Worm (Caenorhabditis elegans): ENCODE results near the gene F14F9.5.

Gene F14F9.5

DNA sequence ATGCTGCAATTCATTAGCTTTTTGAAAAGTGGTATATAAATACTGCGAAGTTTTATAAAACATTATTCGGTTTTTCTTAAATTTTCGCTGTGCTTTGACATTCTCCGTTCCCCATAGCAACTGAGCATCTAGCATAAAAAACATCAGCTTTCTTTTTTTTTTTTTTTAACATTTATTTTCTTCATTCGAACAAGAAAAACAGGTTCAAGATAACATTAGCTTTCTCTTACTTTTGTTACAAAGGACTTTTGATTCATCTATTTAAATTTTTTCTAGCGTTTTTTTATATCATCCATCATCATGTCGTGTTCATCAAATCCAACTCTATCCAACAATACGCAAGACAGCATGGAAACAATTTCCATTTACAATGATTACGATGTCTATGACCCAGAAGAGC is 11.0 kb downstream of the F14F9.5 start, which contains the start of gene F14F9.3:
TSS of gene F14F9.3 (plus strand) at position 301 of the 400 bp plus-strand sequence.
- TF ChIP-seq ama-1 (optimal IDR thresholded peaks at IDR 0.05) (no peak), sdz-12 (GFP tag; optimal IDR thresholded peaks at IDR 0.05) (no peak), lim-7 (GFP tag; IDR thresholded peaks at IDR 0.05) (no peak)

DNA sequence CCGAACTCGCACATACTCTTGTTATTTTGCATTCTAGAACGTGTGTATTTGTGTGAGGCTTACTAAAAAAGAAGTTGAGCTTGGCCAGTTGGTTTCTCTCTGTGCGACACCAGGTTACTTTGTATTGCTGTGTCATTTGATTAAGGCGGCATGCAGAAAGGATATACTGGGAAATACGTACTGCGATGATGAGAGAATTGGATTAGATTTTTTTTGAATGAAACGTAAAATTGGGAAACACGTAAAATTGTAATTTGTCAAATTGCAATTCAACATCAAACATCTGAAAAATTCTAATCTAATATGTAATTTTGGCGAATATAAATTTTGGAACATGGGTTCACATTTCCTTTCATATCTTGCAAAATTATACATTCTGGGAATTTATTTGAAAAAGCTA is 16.9 kb downstream of the F14F9.5 start, which contains the start of gene srh-129:
TSS of gene srh-129 (minus strand) at position 101 of the 400 bp plus-strand sequence.
- TF ChIP-seq Y48G9A.11 (GFP tag; IDR thresholded peaks at IDR 0.05) (no peak), daf-19 (GFP tag; conservative IDR thresholded peaks at IDR 0.05) (no peak), nhr-76 (tag; optimal IDR thresholded peaks at IDR 0.05) (no peak)

DNA sequence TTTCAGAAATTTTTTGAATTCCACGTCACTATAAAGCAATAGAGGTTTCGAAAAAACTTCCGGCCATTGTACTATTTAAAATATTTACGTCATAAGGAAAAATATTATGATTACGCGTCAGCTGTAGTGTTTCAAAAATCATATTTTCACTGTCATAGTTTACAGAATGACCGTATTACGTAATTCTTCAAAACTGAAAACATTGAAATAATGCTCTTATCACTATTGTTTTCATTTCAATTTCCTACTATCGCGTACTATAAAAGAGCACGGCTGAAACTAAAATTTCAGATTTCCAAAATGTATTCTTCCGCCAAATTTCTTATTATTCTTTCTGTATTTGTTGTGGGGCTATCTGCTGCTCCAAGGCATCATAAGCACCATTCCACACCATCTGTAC is 17.6 kb downstream of the F14F9.5 start, which contains the start of gene F14F9.2:
TSS of gene F14F9.2 (plus strand) at position 301 of the 400 bp plus-strand sequence.
- no peak for TF ChIP-seq pqm-1 (tag; optimal IDR thresholded peaks at IDR 0.05)
- no peak for TF ChIP-seq gei-8 (GFP tag; optimal IDR thresholded peaks at IDR 0.05)
- no peak for TF ChIP-seq egl-43 (GFP tag; IDR thresholded peaks at IDR 0.05)
- TF ChIP-seq F37D6.2 (tag; optimal IDR thresholded peaks at IDR 0.05) = no peak
- TF ChIP-seq daf-12 (tag; optimal IDR thresholded peaks at IDR 0.05) = no peak
- TF ChIP-seq arid-1 (GFP tag; conservative IDR thresholded peaks at IDR 0.05) = no peak
- no peak for TF ChIP-seq hlh-30 (tag; optimal IDR thresholded peaks at IDR 0.05; ENCODE audit: insufficient read depth)
- TF ChIP-seq zip-2 (tag; optimal IDR thresholded peaks at IDR 0.05) = no peak
- no peak for TF ChIP-seq T20F7.1 (GFP tag; optimal IDR thresholded peaks at IDR 0.05)
- TF ChIP-seq ctbp-1 (GFP tag; IDR thresholded peaks at IDR 0.05) = no peak
- no peak for TF ChIP-seq skn-1 (tag; optimal IDR thresholded peaks at IDR 0.05)
- TF ChIP-seq daf-8 (GFP tag; IDR thresholded peaks at IDR 0.05) = no peak
- no peak for TF ChIP-seq ces-1 (GFP tag; optimal IDR thresholded peaks at IDR 0.05)
- no peak for TF ChIP-seq dpl-1 (GFP tag; optimal IDR thresholded peaks at IDR 0.05)

DNA sequence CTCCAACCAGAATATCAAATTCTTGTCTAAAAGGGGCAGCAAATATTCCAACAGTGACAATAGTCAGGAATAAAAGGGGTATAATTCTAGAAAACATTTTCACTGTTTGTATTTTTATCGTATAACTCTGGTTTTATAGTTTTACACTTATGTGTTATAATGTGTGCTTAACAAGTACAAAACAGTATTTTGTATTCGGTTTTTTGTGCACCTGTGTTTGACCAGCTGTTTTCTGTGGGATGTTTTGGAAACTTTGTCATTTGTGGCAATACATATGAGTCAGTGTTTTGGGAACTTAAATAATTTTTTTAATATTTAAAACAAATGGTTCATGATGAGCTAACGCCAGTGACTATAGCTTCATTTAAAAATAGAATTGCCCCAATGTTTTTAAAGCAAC is 19.5 kb downstream of the F14F9.5 start, which contains the start of gene F14F9.6:
TSS of gene F14F9.6 (minus strand) at position 101 of the 400 bp plus-strand sequence.
- TF ChIP-seq tag-97 (GFP tag; IDR thresholded peaks at IDR 0.05) (no peak), arid-1 (GFP tag; conservative IDR thresholded peaks at IDR 0.05) (no peak), spr-3 (GFP tag; optimal IDR thresholded peaks at IDR 0.05) (no peak), dpl-1 (GFP tag; optimal IDR thresholded peaks at IDR 0.05) (no peak)

DNA sequence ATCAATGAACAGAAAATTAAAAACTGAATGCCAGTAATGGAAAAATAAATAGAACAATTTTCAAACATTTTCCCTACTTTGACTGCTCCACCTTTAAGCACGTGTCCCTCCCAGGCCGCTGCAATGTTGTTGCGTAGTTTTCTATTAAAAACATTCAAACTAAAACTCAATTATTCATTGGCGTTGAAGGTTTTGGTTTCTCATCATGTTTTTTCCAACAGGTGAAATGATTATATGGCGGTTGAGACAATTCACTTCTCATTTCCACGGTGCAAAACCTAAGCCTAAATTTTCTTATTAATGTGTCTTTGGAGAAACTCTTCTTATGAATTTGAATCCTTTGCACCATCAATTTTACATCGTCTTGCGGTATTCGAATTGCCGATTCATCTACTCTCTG is 24.0 kb downstream of the F14F9.5 start, which contains the start of gene srh-130:
TSS of gene srh-130 (plus strand) at position 301 of the 400 bp plus-strand sequence.
- TF ChIP-seq saeg-2 (GFP tag; IDR thresholded peaks at IDR 0.05) = no peak
- no peak for TF ChIP-seq lin-38 (GFP tag; IDR thresholded peaks at IDR 0.05)
- TF ChIP-seq R02D3.7 (tag; optimal IDR thresholded peaks at IDR 0.05) = no peak
- no peak for TF ChIP-seq daf-16 (GFP tag; optimal IDR thresholded peaks at IDR 0.05)
- TF ChIP-seq daf-16 (tag; optimal IDR thresholded peaks at IDR 0.05) = no peak
- TF ChIP-seq D1046.2 (GFP tag; IDR thresholded peaks at IDR 0.05) = no peak
- TF ChIP-seq unc-62 (GFP tag; optimal IDR thresholded peaks at IDR 0.05 in 1 of 2) = peak in 1 of 2 experiments; percentile 0
- no peak for TF ChIP-seq unc-62 (tag; optimal IDR thresholded peaks at IDR 0.05)

DNA sequence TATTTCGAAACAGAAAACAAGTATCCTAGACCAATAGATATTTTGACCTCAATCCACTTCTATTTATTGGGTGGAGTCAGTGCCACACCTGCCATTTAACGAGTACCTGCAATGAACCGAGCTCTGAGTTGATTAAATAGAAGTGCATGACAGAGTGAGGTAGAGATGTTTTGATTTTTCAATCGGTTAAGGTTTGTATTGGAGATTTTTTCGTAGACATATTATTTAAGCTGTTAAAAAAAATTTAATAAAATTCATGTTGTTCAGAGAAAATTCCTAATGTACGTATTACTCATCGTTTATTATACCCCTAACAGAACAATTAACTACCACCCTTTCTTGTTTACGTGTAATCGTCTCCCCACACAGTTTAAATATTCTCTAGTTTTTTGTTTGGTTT is 28.6 kb downstream of the F14F9.5 start, which contains the start of gene srx-38:
TSS of gene srx-38 (minus strand) at position 101 of the 400 bp plus-strand sequence.
- TF ChIP-seq Y105C5A.15 (GFP tag; IDR thresholded peaks at IDR 0.05) (no peak), nhr-237 (tag; optimal IDR thresholded peaks at IDR 0.05) (no peak), mes-2 (tag; optimal IDR thresholded peaks at IDR 0.05; ENCODE audit: poor library complexity, severe bottlenecking) (no peak), nhr-48 (tag; optimal IDR thresholded peaks at IDR 0.05) (no peak), dpl-1 (GFP tag; optimal IDR thresholded peaks at IDR 0.05) (no peak), dve-1 (tag; optimal IDR thresholded peaks at IDR 0.05; ENCODE audit: insufficient read depth) (no peak), Y48G9A.11 (GFP tag; IDR thresholded peaks at IDR 0.05) (no peak), ama-1 (optimal IDR thresholded peaks at IDR 0.05) (no peak), vab-7 (GFP tag; IDR thresholded peaks at IDR 0.05) (no peak), skn-1 (tag; optimal IDR thresholded peaks at IDR 0.05) (no peak), daf-12 (tag; optimal IDR thresholded peaks at IDR 0.05) (no peak)

Measured in whole organism, L4 larva.